Worm (Caenorhabditis elegans) whole organism, early embryonic: ENCODE measurements around the gene Y54G11A.14.
"Not testable (repeated sequence)": the region's sequence is repeated elsewhere in the genome, so short reads cannot be mapped to it uniquely, and the experiment has no call there.

Experiments
- B0310.2 ChIP-seq: sonication (generic microtip); optimal IDR thresholded peaks from 2 replicates; lab custom pipeline; 2016; ENCODE audit warnings: mild to moderate bottlenecking, missing genetic modification characterization, missing compliant biosample characterization
- F13C5.2 ChIP-seq: sonication (generic microtip); optimal IDR thresholded peaks from 2 replicates; lab custom pipeline; 2017; ENCODE audit warnings: mild to moderate bottlenecking, missing genetic modification characterization, inconsistent platforms, missing compliant biosample characterization
- aly-1 ChIP-seq: sonication (generic microtip); optimal IDR thresholded peaks from 2 replicates; lab custom pipeline; 2016; ENCODE audit warnings: missing genetic modification characterization, missing compliant biosample characterization
- ama-1 ChIP-seq: fragments of 150-350 bp; optimal IDR thresholded peaks from 2 replicates; lab custom pipeline; 2014
- ceh-13 ChIP-seq: fragments of 200-800 bp; sonication (Bioruptor generic); optimal IDR thresholded peaks from 2 replicates; lab custom pipeline; 2018; ENCODE audit warnings: mild to moderate bottlenecking, missing genetic modification characterization, missing compliant biosample characterization
- ceh-36 ChIP-seq: sonication (generic microtip); optimal IDR thresholded peaks from 2 replicates; lab custom pipeline; 2016; ENCODE audit warnings: missing genetic modification characterization, inconsistent platforms, missing compliant biosample characterization
- ets-7 ChIP-seq: sonication (generic microtip); optimal IDR thresholded peaks from 2 replicates; lab custom pipeline; 2016; ENCODE audit warnings: missing genotype, missing genetic modification characterization, missing compliant biosample characterization
- flt-1 ChIP-seq: fragments of 200-800 bp; sonication (Bioruptor generic); IDR thresholded peaks from 2 replicates; pipeline ENCODE4 v1.3.6; 2022; ENCODE audit warnings: missing genetic modification characterization, missing compliant biosample characterization
- hmbx-1 ChIP-seq: sonication (generic microtip); optimal IDR thresholded peaks from 2 replicates; lab custom pipeline; 2016; ENCODE audit warnings: mild to moderate bottlenecking, missing genetic modification characterization, missing compliant biosample characterization
- hmg-4 ChIP-seq: fragments of 200-800 bp; sonication (Bioruptor generic); optimal IDR thresholded peaks from 2 replicates; lab custom pipeline; 2018; ENCODE audit warnings: mild to moderate bottlenecking, missing genetic modification characterization, missing compliant biosample characterization
- hnd-1 ChIP-seq: sonication (generic microtip); optimal IDR thresholded peaks from 2 replicates; lab custom pipeline; 2016; ENCODE audit warnings: missing genetic modification characterization, missing compliant biosample characterization
- pes-1 ChIP-seq: fragments of 200-800 bp; sonication (Bioruptor generic); IDR thresholded peaks from 2 replicates; pipeline ENCODE4 v1.3.6; 2022; ENCODE audit warnings: missing genetic modification reagents, missing genetic modification characterization, missing compliant biosample characterization
- scrt-1 ChIP-seq: fragments of 200-800 bp; sonication (Bioruptor generic); IDR thresholded peaks from 2 replicates; pipeline ENCODE4 v1.3.6; 2022; ENCODE audit warnings: missing genetic modification characterization, missing compliant biosample characterization
- sea-1 ChIP-seq: fragments of 200-800 bp; sonication (Bioruptor generic); conservative IDR thresholded peaks from 2 replicates; pipeline ENCODE4 v1.3.6; 2022; ENCODE audit warnings: missing genetic modification characterization, missing compliant biosample characterization
- tbx-11 ChIP-seq: fragments of 200-800 bp; sonication (Bioruptor generic); IDR thresholded peaks from 2 replicates; pipeline ENCODE4 v1.3.6; 2022; ENCODE audit warnings: missing genetic modification characterization, missing compliant biosample characterization
- tbx-37 ChIP-seq: fragments of 200-800 bp; sonication (Bioruptor generic); conservative IDR thresholded peaks from 2 replicates; pipeline ENCODE4 v1.3.6; 2022; ENCODE audit warnings: missing genetic modification reagents, missing genetic modification characterization, missing compliant biosample characterization
- tra-4 ChIP-seq: sonication (generic microtip); optimal IDR thresholded peaks from 2 replicates; lab custom pipeline; 2017; ENCODE audit warnings: missing genetic modification characterization, missing compliant biosample characterization

Gene Y54G11A.14

ce11 chrII:14319227-14319626 lies 1.3 kb downstream of the Y54G11A.14 start:
- TF ChIP-seq ets-7 (tag; lab: Kevin White, UChicago) = no peak
- no peak for TF ChIP-seq ceh-13 (GFP tag; lab: Kevin White, UChicago)
- TF ChIP-seq ama-1 (lab: Kevin White, UChicago) = no peak
- TF ChIP-seq aly-1 (tag; lab: Kevin White, UChicago) = no peak
- no peak for TF ChIP-seq tbx-37 (GFP tag; lab: Robert Waterston, UW)
- no peak for TF ChIP-seq hmbx-1
- no peak for TF ChIP-seq tra-4 (tag; lab: Kevin White, UChicago)
- TF ChIP-seq tbx-11 (GFP tag; lab: Robert Waterston, UW) = no peak
- TF ChIP-seq F13C5.2 (tag; lab: Kevin White, UChicago) = no peak
- no peak for TF ChIP-seq flt-1 (GFP tag; lab: Robert Waterston, UW)
- TF ChIP-seq scrt-1 = no peak
- no peak for TF ChIP-seq sea-1 (GFP tag; lab: Robert Waterston, UW)
- TF ChIP-seq pes-1 (GFP tag; lab: Robert Waterston, UW) = no peak
- TF ChIP-seq hmg-4 (GFP tag; lab: Kevin White, UChicago) = no peak
- no peak for TF ChIP-seq B0310.2
- no peak for TF ChIP-seq ceh-36 (tag; lab: Kevin White, UChicago)

DNA sequence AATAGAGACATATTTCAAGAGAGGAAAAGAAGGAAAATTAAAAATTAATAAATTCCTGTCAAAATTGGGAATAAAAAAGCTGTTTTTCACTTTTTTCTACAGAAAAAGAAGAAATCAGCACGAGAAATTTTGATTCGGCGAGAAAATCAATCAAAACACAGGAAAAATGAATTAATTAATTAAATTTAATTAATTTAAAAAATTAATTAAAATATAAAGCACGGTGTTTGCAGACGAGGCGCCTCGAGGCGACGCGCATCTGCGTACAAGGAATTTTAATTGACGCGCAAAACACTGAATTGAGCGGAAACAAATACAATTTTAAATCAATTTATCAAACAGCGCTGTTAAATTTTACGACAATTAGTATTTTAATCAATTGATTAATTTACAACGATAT lies 3.3 kb downstream of the Y54G11A.14 start:
- no peak for TF ChIP-seq ama-1 (lab: Kevin White, UChicago)
- no peak for TF ChIP-seq ets-7 (tag; lab: Kevin White, UChicago)
- no peak for TF ChIP-seq tra-4 (tag; lab: Kevin White, UChicago)
- TF ChIP-seq sea-1 (GFP tag; lab: Robert Waterston, UW) = no peak
- no peak for TF ChIP-seq flt-1 (GFP tag; lab: Robert Waterston, UW)
- TF ChIP-seq hnd-1 (tag; lab: Kevin White, UChicago) = no peak
- no peak for TF ChIP-seq tbx-11 (GFP tag; lab: Robert Waterston, UW)
- TF ChIP-seq scrt-1 = no peak

ce11 chrII:14344166-14344565 lies 26.2 kb downstream of the Y54G11A.14 start, which contains the start of gene ddl-3:
TSS of gene ddl-3 (minus strand) at chrII:14344454.
- TF ChIP-seq flt-1 (GFP tag; lab: Robert Waterston, UW); F13C5.2 (tag; lab: Kevin White, UChicago); ets-7 (tag; lab: Kevin White, UChicago): not testable (repeated sequence)

ce11 chrII:14346243-14346642 lies 28.3 kb downstream of the Y54G11A.14 start, which contains the start of gene Y54G11A.9:
TSS of gene Y54G11A.9 (minus strand) at chrII:14346438.
- TF ChIP-seq sea-1 (GFP tag; lab: Robert Waterston, UW); ets-7 (tag; lab: Kevin White, UChicago); hnd-1 (tag; lab: Kevin White, UChicago): not testable (repeated sequence)

DNA sequence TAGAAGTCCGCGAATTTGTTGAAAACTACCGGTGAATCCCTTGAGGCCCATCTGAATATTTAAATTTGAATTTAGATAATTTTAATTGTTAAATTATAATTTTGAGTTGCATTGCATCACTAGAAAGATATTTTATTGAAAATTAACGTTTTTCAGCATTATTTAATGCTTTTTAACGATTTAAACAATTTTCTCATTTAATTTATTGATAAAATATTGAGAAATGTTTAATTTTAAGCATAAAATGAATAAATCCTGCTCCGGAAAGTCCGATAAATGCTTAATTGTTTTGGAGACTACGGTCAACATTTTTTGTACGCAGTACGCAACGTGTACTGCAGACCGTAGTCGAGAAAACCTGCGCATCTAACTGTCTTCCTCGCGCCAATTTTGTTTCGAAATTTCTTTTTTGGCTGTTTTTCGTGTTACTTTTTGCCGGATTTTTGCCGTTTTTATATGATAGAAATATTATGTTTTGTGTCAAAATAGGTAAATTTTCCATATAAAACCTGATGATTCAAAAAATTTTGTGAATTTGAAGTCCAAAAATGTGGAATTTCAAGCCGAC lies 31.5 kb downstream of the Y54G11A.14 start, which contains the start of the genes Y54G11A.17, lin-7 and elof-1:
TSS of gene Y54G11A.17 (minus strand) at position 51 of the 568 bp plus-strand sequence.
TSS of gene lin-7 (minus strand) at position 51 of the 568 bp plus-strand sequence.
TSS of gene elof-1 (plus strand) at position 383 of the 568 bp plus-strand sequence.
- TF ChIP-seq B0310.2 (no peak), hnd-1 (tag; lab: Kevin White, UChicago) (no peak), flt-1 (GFP tag; lab: Robert Waterston, UW) (no peak), F13C5.2 (tag; lab: Kevin White, UChicago) (peak; percentile 61), hmg-4 (GFP tag; lab: Kevin White, UChicago) (no peak), sea-1 (GFP tag; lab: Robert Waterston, UW) (no peak), ama-1 (lab: Kevin White, UChicago) (no peak), ets-7 (tag; lab: Kevin White, UChicago) (no peak), aly-1 (tag; lab: Kevin White, UChicago) (no peak), ceh-13 (GFP tag; lab: Kevin White, UChicago) (no peak), tra-4 (tag; lab: Kevin White, UChicago) (no peak), scrt-1 (no peak), hmbx-1 (no peak), tbx-37 (GFP tag; lab: Robert Waterston, UW) (peak; percentile 34; the same call in 1 of the 2 replicates), ceh-36 (tag; lab: Kevin White, UChicago) (no peak), tbx-11 (GFP tag; lab: Robert Waterston, UW) (no peak), pes-1 (GFP tag; lab: Robert Waterston, UW) (peak; percentile 34; the same call in 1 of the 2 replicates)

ce11 chrII:14350768-14351167 lies 32.8 kb downstream of the Y54G11A.14 start:
- TF ChIP-seq sea-1 (GFP tag; lab: Robert Waterston, UW) (0 out of 2 replicates have a peak, but pooled peaks have one; percentile 7), flt-1 (GFP tag; lab: Robert Waterston, UW) (no peak)

DNA sequence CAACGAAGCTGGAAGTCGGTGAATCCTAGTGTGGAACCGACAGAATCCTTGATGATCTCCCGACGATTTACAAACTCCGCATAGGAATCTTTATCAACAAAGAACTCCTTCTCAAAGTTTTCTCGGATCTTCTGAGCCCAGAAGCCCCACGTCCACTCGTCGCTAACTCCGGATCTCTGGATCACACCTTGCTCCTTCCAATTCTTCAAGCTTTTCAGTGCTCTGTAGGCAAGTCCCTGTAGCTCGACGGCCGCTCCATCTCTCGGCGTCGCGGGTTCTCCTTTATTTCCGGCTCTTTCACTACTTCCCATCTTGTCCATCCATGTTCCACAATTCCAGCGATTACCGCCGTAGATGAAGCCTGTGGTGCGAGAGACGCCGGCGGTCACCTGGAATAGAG lies 33.4 kb downstream of the Y54G11A.14 start:
- TF ChIP-seq F13C5.2 (tag; lab: Kevin White, UChicago) (no peak), aly-1 (tag; lab: Kevin White, UChicago) (no peak), pes-1 (GFP tag; lab: Robert Waterston, UW) (no peak), flt-1 (GFP tag; lab: Robert Waterston, UW) (no peak), tra-4 (tag; lab: Kevin White, UChicago) (no peak), sea-1 (GFP tag; lab: Robert Waterston, UW) (no peak), tbx-11 (GFP tag; lab: Robert Waterston, UW) (no peak), B0310.2 (no peak), ceh-13 (GFP tag; lab: Kevin White, UChicago) (no peak), ets-7 (tag; lab: Kevin White, UChicago) (no peak), hnd-1 (tag; lab: Kevin White, UChicago) (no peak), hmg-4 (GFP tag; lab: Kevin White, UChicago) (no peak), ama-1 (lab: Kevin White, UChicago) (no peak), ceh-36 (tag; lab: Kevin White, UChicago) (no peak), tbx-37 (GFP tag; lab: Robert Waterston, UW) (no peak), scrt-1 (no peak), hmbx-1 (no peak)
